Worm (Caenorhabditis elegans) whole organism, L1 larva: Measurements from ENCODE around the gene sra-4.

Experiments
- C16A3.4 ChIP-seq: fragments of 150-350 bp; optimal IDR thresholded peaks from 2 replicates; lab custom pipeline; 2014; ENCODE audit warnings: missing biosample characterization, missing genetic modification characterization
- C34B4.2 ChIP-seq: sonication (generic microtip); optimal IDR thresholded peaks from 2 replicates; lab custom pipeline; 2017; ENCODE audit warnings: mild to moderate bottlenecking, missing genetic modification characterization, missing compliant biosample characterization
- alr-1 ChIP-seq: fragments of 200-800 bp; sonication (Bioruptor generic); optimal IDR thresholded peaks from 2 replicates; lab custom pipeline; 2018; ENCODE audit warnings: borderline replicate concordance, mild to moderate bottlenecking, missing genetic modification characterization, missing compliant biosample characterization
- aly-2 ChIP-seq: fragments of 150-350 bp; optimal IDR thresholded peaks from 2 replicates; lab custom pipeline; 2014; ENCODE audit warnings: missing biosample characterization, missing genetic modification characterization
- ama-1 ChIP-seq: fragments of 150-350 bp; optimal IDR thresholded peaks from 2 replicates; lab custom pipeline; 2014
- blmp-1 ChIP-seq: fragments of 150-350 bp; optimal IDR thresholded peaks from 2 replicates; lab custom pipeline; 2014; ENCODE audit warnings: missing biosample characterization, missing genetic modification characterization
- ceh-63 ChIP-seq: fragments of 200-800 bp; sonication (Bioruptor generic); optimal IDR thresholded peaks from 2 replicates; lab custom pipeline; 2018; ENCODE audit warnings: mild to moderate bottlenecking, missing genetic modification characterization, missing compliant biosample characterization
- ceh-82 ChIP-seq, 3 experiments: fragments of 150-350 bp in 1 of 3; sonication (generic microtip) in 2 of 3; optimal IDR thresholded peaks; 2 replicates each; lab custom pipeline; 2014 to 2017; ENCODE audit warnings: missing biosample characterization in 3 of 3, missing genetic modification characterization in 3 of 3
- ceh-90 ChIP-seq: sonication (generic microtip); optimal IDR thresholded peaks from 2 replicates; lab custom pipeline; 2016; ENCODE audit warnings: missing genetic modification characterization, missing compliant biosample characterization
- ces-1 ChIP-seq: fragments of 150-350 bp; optimal IDR thresholded peaks from 2 replicates; lab custom pipeline; 2014; ENCODE audit warnings: missing biosample characterization, missing genetic modification reagents, missing genetic modification characterization
- dpl-1 ChIP-seq, 3 experiments: fragments of 150-350 bp in 2 of 3; sonication (generic microtip) in 1 of 3; optimal IDR thresholded peaks; 2 replicates each; lab custom pipeline; 2014 to 2017; ENCODE audit warnings: missing biosample characterization in 3 of 3, missing genetic modification characterization in 3 of 3, missing genetic modification reagents in 3 of 3
- dsc-1 ChIP-seq: sonication (generic microtip); optimal IDR thresholded peaks from 2 replicates; lab custom pipeline; 2016; ENCODE audit warnings: mild to moderate bottlenecking, missing genetic modification characterization, missing compliant biosample characterization
- efl-3 ChIP-seq: fragments of 200-800 bp; sonication (Bioruptor generic); optimal IDR thresholded peaks from 2 replicates; lab custom pipeline; 2018; ENCODE audit warnings: mild to moderate bottlenecking, missing genetic modification characterization, missing compliant biosample characterization
- elt-2 ChIP-seq: sonication (generic microtip); optimal IDR thresholded peaks from 2 replicates; lab custom pipeline; 2016; ENCODE audit warnings: missing genetic modification characterization, mild to moderate bottlenecking, inconsistent platforms, missing compliant biosample characterization, missing genetic modification reagents
- elt-3 ChIP-seq, 6 experiments: fragments of 150-350 bp in 1 of 6; sonication (generic microtip); optimal IDR thresholded peaks; 2 replicates each; lab custom pipeline; 2017 to 2018; ENCODE audit warnings: missing biosample characterization in 6 of 6, missing genetic modification characterization in 6 of 6, inconsistent platforms in 1 of 6
- ets-5 ChIP-seq: fragments of 200-800 bp; sonication (Bioruptor generic); IDR thresholded peaks from 2 replicates; pipeline ENCODE4 v1.3.6; 2022; ENCODE audit warnings: missing genetic modification characterization, missing compliant biosample characterization
- fkh-4 ChIP-seq: sonication (generic microtip); optimal IDR thresholded peaks from 2 replicates; lab custom pipeline; 2016; ENCODE audit warnings: missing compliant biosample characterization, missing genetic modification characterization, borderline replicate concordance
- grh-1 ChIP-seq: fragments of 200-800 bp; sonication (Bioruptor generic); IDR thresholded peaks from 2 replicates; pipeline ENCODE4 v1.3.6; 2022; ENCODE audit warnings: missing genetic modification reagents, missing genetic modification characterization, missing compliant biosample characterization
- hlh-4 ChIP-seq: sonication (generic microtip); optimal IDR thresholded peaks from 2 replicates; lab custom pipeline; 2016; ENCODE audit warnings: mild to moderate bottlenecking, missing genetic modification characterization, missing compliant biosample characterization
- irx-1 ChIP-seq: sonication (generic microtip); optimal IDR thresholded peaks from 2 replicates; lab custom pipeline; 2016; ENCODE audit warnings: missing genetic modification characterization, missing compliant biosample characterization
- isw-1 ChIP-seq: fragments of 200-800 bp; sonication (Bioruptor generic); IDR thresholded peaks from 2 replicates; pipeline ENCODE4 v1.3.6; 2022; ENCODE audit warnings: missing genetic modification characterization, missing compliant biosample characterization
- jun-1 ChIP-seq: fragments of 150-350 bp; optimal IDR thresholded peaks from 2 replicates; lab custom pipeline; 2014; ENCODE audit warnings: missing biosample characterization, missing genetic modification reagents, missing genetic modification characterization
- lin-14 ChIP-seq: fragments of 200-800 bp; sonication (Bioruptor generic); optimal IDR thresholded peaks from 2 replicates; lab custom pipeline; 2018; ENCODE audit warnings: mild to moderate bottlenecking, missing genetic modification characterization, moderate library complexity, missing compliant biosample characterization
- lin-15B ChIP-seq: fragments of 150-350 bp; sonication (generic microtip); optimal IDR thresholded peaks from 3 replicates; lab custom pipeline; 2014; ENCODE audit warnings: missing biosample characterization, missing genetic modification characterization
- lin-35 ChIP-seq, 2 experiments: fragments of 150-350 bp; optimal IDR thresholded peaks; 2 replicates each; lab custom pipeline; 2014; ENCODE audit warnings: missing biosample characterization in 2 of 2, missing genetic modification characterization in 2 of 2, missing genetic modification reagents in 2 of 2
- lsy-2 ChIP-seq, 2 experiments: fragments of 150-350 bp; optimal IDR thresholded peaks; 2 replicates each; lab custom pipeline; 2014; ENCODE audit warnings: missing biosample characterization in 2 of 2, missing genetic modification characterization in 2 of 2
- mab-9 ChIP-seq: fragments of 200-800 bp; sonication (Bioruptor generic); IDR thresholded peaks from 2 replicates; pipeline ENCODE4 v1.3.6; 2022; ENCODE audit warnings: missing genetic modification reagents, missing genetic modification characterization, missing compliant biosample characterization
- mdl-1 ChIP-seq, 2 experiments: fragments of 150-350 bp; optimal IDR thresholded peaks; 2 replicates each; lab custom pipeline; 2014 to 2017; ENCODE audit warnings: missing biosample characterization in 2 of 2, missing genetic modification characterization in 2 of 2, inconsistent platforms in 1 of 2
- mef-2 ChIP-seq: fragments of 150-350 bp; optimal IDR thresholded peaks from 2 replicates; lab custom pipeline; 2014; ENCODE audit warnings: missing biosample characterization, missing genetic modification characterization
- mep-1 ChIP-seq: fragments of 150-350 bp; optimal IDR thresholded peaks from 2 replicates; lab custom pipeline; 2014; ENCODE audit warnings: missing biosample characterization, missing genetic modification characterization
- nhr-12 ChIP-seq: sonication (generic microtip); optimal IDR thresholded peaks from 2 replicates; lab custom pipeline; 2017; ENCODE audit warnings: missing biosample characterization, missing genetic modification characterization
- nhr-20 ChIP-seq: sonication (generic microtip); optimal IDR thresholded peaks from 2 replicates; lab custom pipeline; 2016; ENCODE audit warnings: mild to moderate bottlenecking, missing genetic modification characterization, missing compliant biosample characterization
- nhr-237 ChIP-seq: fragments of 150-350 bp; optimal IDR thresholded peaks from 2 replicates; lab custom pipeline; 2014; ENCODE audit warnings: missing biosample characterization, missing genetic modification characterization
- nhr-47 ChIP-seq: sonication (generic microtip); optimal IDR thresholded peaks from 2 replicates; lab custom pipeline; 2016; ENCODE audit warnings: mild to moderate bottlenecking, missing genetic modification characterization, moderate library complexity, missing compliant biosample characterization
- nhr-71 ChIP-seq: sonication (generic microtip); optimal IDR thresholded peaks from 2 replicates; lab custom pipeline; 2016; ENCODE audit warnings: mild to moderate bottlenecking, missing genetic modification characterization, moderate library complexity, missing compliant biosample characterization
- nhr-84 ChIP-seq: sonication (generic microtip); optimal IDR thresholded peaks from 2 replicates; lab custom pipeline; 2017; ENCODE audit warnings: missing biosample characterization, missing genetic modification characterization
- pqm-1 ChIP-seq: sonication (generic microtip); optimal IDR thresholded peaks from 3 replicates; lab custom pipeline; 2017; ENCODE audit warnings: missing biosample characterization, missing genetic modification characterization
- rnt-1 ChIP-seq: sonication (generic microtip); optimal IDR thresholded peaks from 2 replicates; lab custom pipeline; 2016; ENCODE audit warnings: mild to moderate bottlenecking, missing genetic modification characterization, moderate library complexity, missing compliant biosample characterization
- snu-23 ChIP-seq: sonication (generic microtip); optimal IDR thresholded peaks from 2 replicates; lab custom pipeline; 2016; ENCODE audit warnings: missing genetic modification characterization, missing compliant biosample characterization
- sox-4 ChIP-seq: sonication (generic microtip); optimal IDR thresholded peaks from 2 replicates; lab custom pipeline; 2016; ENCODE audit warnings: missing genetic modification characterization, missing compliant biosample characterization
- sptf-1 ChIP-seq: fragments of 150-350 bp; optimal IDR thresholded peaks from 2 replicates; lab custom pipeline; 2014; ENCODE audit warnings: missing biosample characterization, missing genetic modification characterization
- sup-37 ChIP-seq: fragments of 200-800 bp; sonication (Bioruptor generic); optimal IDR thresholded peaks from 2 replicates; lab custom pipeline; 2018; ENCODE audit warnings: mild to moderate bottlenecking, missing genetic modification characterization, missing compliant biosample characterization
- tbx-2 ChIP-seq: sonication (generic microtip); optimal IDR thresholded peaks from 2 replicates; lab custom pipeline; 2016; ENCODE audit warnings: missing genetic modification characterization, missing compliant biosample characterization
- unc-130 ChIP-seq: fragments of 150-350 bp; optimal IDR thresholded peaks from 2 replicates; lab custom pipeline; 2017; ENCODE audit warnings: missing biosample characterization, missing genetic modification characterization, inconsistent platforms
- unc-30 ChIP-seq: sonication (generic microtip); optimal IDR thresholded peaks from 2 replicates; lab custom pipeline; 2017; ENCODE audit warnings: missing biosample characterization, missing genetic modification characterization
- unc-62 ChIP-seq: fragments of 150-350 bp; optimal IDR thresholded peaks from 2 replicates; lab custom pipeline; 2014; ENCODE audit warnings: missing biosample characterization, missing genetic modification reagents, missing genetic modification characterization
- unc-86 ChIP-seq: sonication (generic microtip); optimal IDR thresholded peaks from 2 replicates; lab custom pipeline; 2016; ENCODE audit warnings: missing genetic modification characterization, missing compliant biosample characterization
- xbp-1 ChIP-seq: sonication (generic microtip); optimal IDR thresholded peaks from 2 replicates; lab custom pipeline; 2016; ENCODE audit warnings: missing genetic modification characterization, missing compliant biosample characterization
- zag-1 ChIP-seq: fragments of 150-350 bp; optimal IDR thresholded peaks from 2 replicates; lab custom pipeline; 2014; ENCODE audit warnings: missing biosample characterization, missing genetic modification characterization
- zip-4 ChIP-seq: fragments of 200-800 bp; sonication (Bioruptor generic); optimal IDR thresholded peaks from 2 replicates; lab custom pipeline; 2018; ENCODE audit warnings: mild to moderate bottlenecking, missing genetic modification characterization, moderate library complexity, missing compliant biosample characterization

Gene sra-4

ce11 chrII:9542785-9543184 is at the start of gene sra-4:
sra-4 (minus strand) TSS chrII:9542885.
- TF ChIP-seq elt-3 (tag; optimal IDR thresholded peaks at IDR 0.05; lab: Kevin White, UChicago) (no peak), snu-23 (GFP tag; lab: Kevin White, UChicago) (no peak), nhr-71 (tag; lab: Kevin White, UChicago) (no peak), sox-4 (tag; lab: Kevin White, UChicago) (no peak), unc-62 (GFP tag; lab: Kevin White, UChicago) (no peak), ceh-82 (tag; optimal IDR thresholded peaks at IDR 0.05; lab: Kevin White, UChicago) (no peak), unc-30 (no peak), ceh-90 (tag; lab: Kevin White, UChicago) (no peak), C34B4.2 (tag; lab: Kevin White, UChicago) (no peak), grh-1 (no peak), rnt-1 (tag; lab: Kevin White, UChicago) (no peak), pqm-1 (tag; lab: Kevin White, UChicago) (no peak), mdl-1 (tag; optimal IDR thresholded peaks at IDR 0.05; lab: Kevin White, UChicago) (no peak), nhr-12 (tag; lab: Kevin White, UChicago) (no peak), unc-86 (tag; lab: Kevin White, UChicago) (no peak), lin-15B (tag; lab: Kevin White, UChicago) (no peak), lin-35 (GFP tag; optimal IDR thresholded peaks at IDR 0.05; lab: Kevin White, UChicago) (no peak), mef-2 (tag; lab: Kevin White, UChicago) (no peak)

- TF ChIP-seq ces-1 (GFP tag; lab: Kevin White, UChicago): no peak
- peak; percentile 94 for TF ChIP-seq nhr-20
- TF ChIP-seq irx-1 (tag; lab: Kevin White, UChicago): peak; percentile 97
- peak; percentile 77 for TF ChIP-seq isw-1 (GFP tag; lab: Robert Waterston, UW)
- peak; percentile 70 for TF ChIP-seq efl-3 (GFP tag; lab: Kevin White, UChicago)
- peak in 2 of 6 experiments; percentile 47 to 62 for TF ChIP-seq elt-3 (tag; optimal IDR thresholded peaks at IDR 0.05; lab: Kevin White, UChicago)
- no peak for TF ChIP-seq alr-1 (tag; lab: Kevin White, UChicago)
- peak; percentile 88 for TF ChIP-seq elt-2 (tag; lab: Kevin White, UChicago)
- TF ChIP-seq nhr-84 (tag; lab: Kevin White, UChicago): no peak
- TF ChIP-seq fkh-4 (tag; lab: Kevin White, UChicago): peak; percentile 96
- peak; percentile 92 for TF ChIP-seq xbp-1
- peak; percentile 93 for TF ChIP-seq nhr-47 (tag; lab: Kevin White, UChicago)
- TF ChIP-seq jun-1 (tag; lab: Kevin White, UChicago): peak; percentile 42
- peak; percentile 78 for TF ChIP-seq mep-1 (tag; lab: Kevin White, UChicago)
- peak; percentile 65 to 77 (median 73) for TF ChIP-seq dpl-1 (GFP tag; optimal IDR thresholded peaks at IDR 0.05; lab: Kevin White, UChicago)
- no peak for TF ChIP-seq ama-1 (lab: Kevin White, UChicago)
- peak; percentile 60 for TF ChIP-seq sup-37 (GFP tag; lab: Kevin White, UChicago)
- TF ChIP-seq sptf-1 (tag; lab: Kevin White, UChicago): no peak
- peak; percentile 73 to 76 for TF ChIP-seq lin-35 (GFP tag; optimal IDR thresholded peaks at IDR 0.05; lab: Kevin White, UChicago)
- peak; percentile 76 for TF ChIP-seq grh-1
- peak in 1 of 2 experiments; percentile 65 for TF ChIP-seq mdl-1 (tag; optimal IDR thresholded peaks at IDR 0.05; lab: Kevin White, UChicago)
- no peak for TF ChIP-seq pqm-1 (tag; lab: Kevin White, UChicago)
- TF ChIP-seq unc-130 (tag; lab: Kevin White, UChicago): peak; percentile 56
- peak; percentile 23 for TF ChIP-seq C16A3.4 (tag; lab: Kevin White, UChicago)
- TF ChIP-seq unc-30: peak; percentile 7
- TF ChIP-seq lsy-2 (tag; optimal IDR thresholded peaks at IDR 0.05; lab: Kevin White, UChicago): peak; percentile 84 to 88
- TF ChIP-seq nhr-12 (tag; lab: Kevin White, UChicago): no peak
- TF ChIP-seq nhr-237 (tag; lab: Kevin White, UChicago): no peak
- no peak for TF ChIP-seq ets-5 (GFP tag; lab: Robert Waterston, UW)
- peak; percentile 79 for TF ChIP-seq mab-9 (GFP tag; lab: Robert Waterston, UW)
- TF ChIP-seq tbx-2 (tag; lab: Kevin White, UChicago): peak; percentile 93
- peak; percentile 86 for TF ChIP-seq lin-14 (GFP tag; lab: Kevin White, UChicago)
- peak; percentile 65 for TF ChIP-seq ceh-63 (GFP tag; lab: Kevin White, UChicago)
- peak; percentile 96 for TF ChIP-seq dsc-1
- peak; percentile 66 for TF ChIP-seq hlh-4 (tag; lab: Kevin White, UChicago)
- TF ChIP-seq zip-4: peak; percentile 62
- TF ChIP-seq sox-4 (tag; lab: Kevin White, UChicago): peak; percentile 95
- TF ChIP-seq blmp-1 (tag; lab: Kevin White, UChicago): peak; percentile 50
- TF ChIP-seq aly-2 (tag; lab: Kevin White, UChicago): peak; percentile 57
- peak; percentile 52 to 66 (median 65) for TF ChIP-seq ceh-82 (tag; optimal IDR thresholded peaks at IDR 0.05; lab: Kevin White, UChicago)
- no peak for TF ChIP-seq zag-1 (tag; lab: Kevin White, UChicago)
Measured at ce11 chrII:9591071-9591470, 48.4 kb upstream of the sra-4 start, which contains the start of the genes E02H1.1 and tag-124. E02H1.1 (minus strand) TSS chrII:9591164. tag-124 (plus strand) TSS chrII:9591292.
